Fruit fly (Drosophila melanogaster) whole organism, pupa: ENCODE results near the gene blanks.

ENCODE experiments used
- CG10348 ChIP-seq: fragments of 200-800 bp; sonication (Bioruptor generic); IDR thresholded peaks from 2 replicates; pipeline ENCODE4 v1.3.6; 2022; ENCODE audit warnings: missing biosample characterization, missing genetic modification characterization
- CG12605 ChIP-seq: fragments of 200-800 bp; sonication (Bioruptor generic); IDR thresholded peaks from 2 replicates; pipeline ENCODE4 v1.3.6; 2022; ENCODE audit warnings: missing biosample characterization, missing genetic modification characterization
- CG15710 ChIP-seq: fragments of 200-800 bp; sonication (Bioruptor generic); optimal IDR thresholded peaks from 2 replicates; lab custom pipeline; 2018; ENCODE audit warnings: missing biosample characterization, mild to moderate bottlenecking, missing genetic modification characterization, moderate library complexity
- CG32121 ChIP-seq: fragments of 200-800 bp; sonication (Bioruptor generic); IDR thresholded peaks from 2 replicates; pipeline ENCODE4 v1.3.6; 2022; ENCODE audit warnings: missing biosample characterization, missing genetic modification characterization
- CG8159 ChIP-seq: fragments of 200-800 bp; sonication (Bioruptor generic); optimal IDR thresholded peaks from 3 replicates; lab custom pipeline; 2018; ENCODE audit warnings: missing biosample characterization, mild to moderate bottlenecking, missing genetic modification characterization, moderate library complexity
- CG9948 ChIP-seq: fragments of 200-800 bp; sonication (Bioruptor generic); optimal IDR thresholded peaks from 2 replicates; lab custom pipeline; 2018; ENCODE audit warnings: missing biosample characterization, mild to moderate bottlenecking, missing genetic modification characterization, moderate library complexity
- D1 ChIP-seq: fragments of 200-800 bp; sonication (Bioruptor generic); optimal IDR thresholded peaks from 2 replicates; lab custom pipeline; 2018; ENCODE audit warnings: missing biosample characterization, mild to moderate bottlenecking, missing genetic modification characterization, moderate library complexity
- EcR ChIP-seq: fragments of 200-800 bp; sonication (Bioruptor generic); optimal IDR thresholded peaks from 3 replicates; lab custom pipeline; 2019; ENCODE audit warnings: missing biosample characterization, missing genetic modification characterization, mild to moderate bottlenecking, moderate library complexity, missing genetic modification reagents
- Pif1B ChIP-seq: fragments of 200-800 bp; sonication (Bioruptor generic); optimal IDR thresholded peaks from 3 replicates; lab custom pipeline; 2016; ENCODE audit warnings: missing biosample characterization, missing genetic modification characterization
- gl ChIP-seq: fragments of 200-800 bp; sonication (Bioruptor generic); optimal IDR thresholded peaks from 2 replicates; lab custom pipeline; 2018; ENCODE audit warnings: missing biosample characterization, mild to moderate bottlenecking, missing genetic modification characterization
- rn ChIP-seq: fragments of 200-800 bp; sonication (Bioruptor generic); IDR thresholded peaks from 2 replicates; pipeline ENCODE4 v1.3.6; 2022; ENCODE audit warnings: missing biosample characterization, missing genetic modification characterization

DNA sequence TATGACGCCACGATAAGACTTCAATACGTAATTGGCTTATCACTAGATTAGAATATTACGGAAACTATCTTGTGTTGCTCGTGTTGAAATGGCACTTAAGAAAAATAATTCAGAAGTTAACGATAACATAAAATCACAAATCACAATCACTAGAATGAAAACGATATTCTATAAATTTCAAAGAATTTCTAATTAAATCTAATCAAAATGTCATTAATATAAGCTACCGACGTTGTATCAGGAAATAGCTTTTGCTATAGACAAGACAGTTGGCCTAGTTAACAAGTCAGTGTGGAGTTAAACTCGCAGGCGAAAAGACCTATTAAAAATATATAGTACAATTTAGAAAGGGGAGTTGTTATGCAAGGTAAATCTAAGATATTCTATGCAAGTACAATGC, 19.3 kb downstream of the blanks start, which contains the start of gene CG4835:
- TF ChIP-seq CG9948 (no peak), gl (tag; lab: Kevin White, UChicago) (no peak), D1 (tag; lab: Kevin White, UChicago) (no peak), CG15710 (tag; lab: Kevin White, UChicago) (no peak), CG10348 (GFP tag; lab: Robert Waterston, UW) (no peak), rn (GFP tag; lab: Robert Waterston, UW) (no peak), CG8159 (no peak), CG12605 (GFP tag; lab: Robert Waterston, UW) (no peak), EcR (GFP tag; lab: Kevin White, UChicago) (no peak), Pif1B (GFP tag; lab: Kevin White, UChicago) (no peak), CG32121 (no peak)
